Fruit fly (Drosophila melanogaster) ovary, adult (tissue): ENCODE measurements around the gene CG32713.

Source experiments
- CG17801 ChIP-seq: fragments of 200-800 bp; optimal IDR thresholded peaks from 2 replicates; lab custom pipeline; 2019; ENCODE audit warnings: missing biosample characterization, mild to moderate bottlenecking, missing genetic modification characterization, moderate library complexity; ENCODE audit not compliant: partially characterized antibody

Gene CG32713

DNA sequence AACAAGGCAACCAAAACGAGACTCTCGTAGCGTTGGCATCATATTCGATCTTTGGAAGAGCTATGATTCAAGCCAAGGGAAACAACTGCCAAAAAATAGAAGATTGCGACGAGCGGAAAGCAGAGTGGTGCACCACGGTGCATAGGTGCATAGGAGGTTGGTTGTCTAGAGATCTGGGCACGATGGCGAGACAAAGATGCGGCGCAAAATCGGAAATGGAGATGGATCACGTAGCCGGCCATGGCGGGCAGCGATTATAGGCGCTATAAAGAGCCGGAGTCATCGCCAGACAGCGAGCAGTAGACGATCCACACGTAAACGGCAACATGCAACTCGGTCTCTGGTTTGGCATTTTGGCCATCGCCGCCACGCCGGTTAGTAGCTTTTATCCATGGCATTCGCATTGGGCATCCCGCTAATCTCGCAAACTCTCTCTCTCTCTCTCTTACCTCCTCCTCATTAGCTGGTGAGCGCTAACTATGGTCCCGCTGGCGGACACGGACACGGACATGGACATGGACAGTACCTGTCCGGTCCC, 21.7 kb upstream of the CG32713 start, which contains the start of gene Cp36:
Cp36 (plus strand) TSS at position 289 of the 538 bp plus-strand sequence.
- no peak for TF ChIP-seq CG17801

DNA sequence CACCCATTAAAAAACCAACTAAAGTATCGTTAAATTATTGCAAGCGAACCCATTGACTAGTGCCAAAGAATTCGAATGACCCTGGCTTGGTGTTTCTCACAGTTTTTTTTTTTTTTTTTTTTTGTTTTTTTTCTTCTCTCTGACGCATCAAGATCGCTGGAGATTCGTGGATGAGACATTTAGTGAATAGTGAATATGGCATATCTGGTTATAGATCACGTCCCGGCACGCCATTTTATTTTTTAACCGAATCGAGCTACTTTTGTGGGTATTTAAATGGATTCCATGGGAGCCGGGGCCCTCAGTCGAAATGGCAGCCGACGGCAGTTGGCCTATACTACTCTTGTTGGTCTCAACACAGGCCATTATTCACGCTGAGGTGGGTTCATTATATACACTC, 19.4 kb upstream of the CG32713 start, which contains the start of gene Cp7Fc:
Cp7Fc (plus strand) TSS at position 301 of the 400 bp plus-strand sequence.
- TF ChIP-seq CG17801: no peak

DNA sequence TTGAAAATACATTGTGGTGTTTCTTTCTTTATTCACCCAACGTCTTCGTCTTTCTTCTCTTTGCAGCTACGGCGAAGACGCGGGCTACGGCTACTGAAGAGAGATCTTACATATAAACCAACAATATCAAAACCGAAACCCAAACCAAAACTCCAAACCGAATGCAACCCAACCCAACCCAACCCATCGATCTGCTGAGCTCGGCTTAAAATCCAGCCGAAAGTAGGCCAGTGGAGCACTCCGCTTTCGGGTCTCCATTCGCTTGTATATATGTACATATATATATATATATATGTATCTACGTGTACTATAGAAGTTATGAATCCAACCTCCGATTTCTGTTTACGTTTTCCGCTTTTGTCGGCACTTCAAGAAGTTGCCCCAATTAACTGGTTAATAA, 18.2 kb upstream of the CG32713 start:
- TF ChIP-seq CG17801: no peak

DNA sequence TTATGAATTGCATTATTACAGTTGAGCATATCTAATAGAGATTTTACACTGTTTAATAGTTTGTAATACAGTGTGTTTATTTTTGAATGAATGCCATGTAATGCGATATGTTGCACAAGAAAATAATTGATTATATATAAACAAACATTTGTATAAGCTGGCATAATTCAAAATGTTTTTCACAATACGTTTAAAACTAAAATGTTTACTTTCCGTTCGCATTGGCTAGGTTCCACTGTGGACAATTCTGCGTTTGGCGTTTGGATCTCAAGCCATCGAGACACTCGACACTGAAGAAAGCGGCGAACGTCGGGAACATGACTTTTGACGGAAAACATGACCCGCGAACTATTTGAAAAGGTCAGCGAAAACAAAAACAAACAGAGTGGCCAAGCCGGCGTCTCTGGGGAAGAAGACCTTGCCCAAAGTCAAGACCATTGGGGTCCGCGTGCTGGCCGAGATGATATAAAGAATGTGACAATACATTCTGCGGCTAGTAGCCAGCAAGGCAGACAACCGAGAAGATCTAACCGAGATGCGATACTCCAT, 16.0 kb upstream of the CG32713 start, which contains the start of gene Cp7Fb:
Cp7Fb (plus strand) TSS at position 499 of the 549 bp plus-strand sequence.
- no peak for TF ChIP-seq CG17801

DNA sequence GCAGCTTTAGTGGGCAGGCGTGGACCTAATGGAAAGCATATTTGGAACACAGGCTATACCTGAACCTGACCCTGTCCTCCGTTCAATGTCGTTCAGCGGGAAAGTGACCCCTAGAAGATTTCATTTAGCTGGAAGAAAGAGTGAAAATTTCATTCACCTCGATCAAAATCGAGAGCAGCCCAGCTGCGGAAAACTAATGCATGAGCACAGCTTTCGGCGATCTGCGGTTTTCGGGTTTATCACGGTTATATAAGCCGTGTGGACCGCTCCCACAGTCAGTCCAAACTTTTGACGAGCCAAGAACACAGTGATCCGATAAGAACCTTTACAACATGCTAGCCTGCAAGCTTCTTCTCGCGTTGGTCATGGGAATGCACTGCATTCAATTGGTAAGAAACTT, 13.2 kb upstream of the CG32713 start, which contains the start of gene Cp7Fa:
Cp7Fa (plus strand) TSS at position 301 of the 400 bp plus-strand sequence.
- no peak for TF ChIP-seq CG17801

DNA sequence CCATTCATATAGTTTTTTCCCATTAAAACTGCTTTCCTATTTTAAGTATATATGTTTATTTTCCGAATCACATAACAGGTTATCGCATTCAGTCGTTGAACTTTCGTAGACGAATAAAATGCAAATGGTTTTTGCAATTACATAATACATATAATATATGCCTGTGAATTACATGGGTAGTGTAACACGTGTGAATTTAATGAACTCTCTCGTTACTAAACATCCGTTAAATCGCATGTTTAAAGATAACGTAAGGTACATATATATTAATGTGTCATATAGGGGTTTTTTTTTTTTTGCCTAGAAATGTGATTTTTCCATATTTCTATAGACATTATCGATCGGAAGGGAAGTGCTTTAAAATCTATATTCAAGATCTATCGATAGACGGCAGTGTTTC, 12.2 kb upstream of the CG32713 start:
- no peak for TF ChIP-seq CG17801

DNA sequence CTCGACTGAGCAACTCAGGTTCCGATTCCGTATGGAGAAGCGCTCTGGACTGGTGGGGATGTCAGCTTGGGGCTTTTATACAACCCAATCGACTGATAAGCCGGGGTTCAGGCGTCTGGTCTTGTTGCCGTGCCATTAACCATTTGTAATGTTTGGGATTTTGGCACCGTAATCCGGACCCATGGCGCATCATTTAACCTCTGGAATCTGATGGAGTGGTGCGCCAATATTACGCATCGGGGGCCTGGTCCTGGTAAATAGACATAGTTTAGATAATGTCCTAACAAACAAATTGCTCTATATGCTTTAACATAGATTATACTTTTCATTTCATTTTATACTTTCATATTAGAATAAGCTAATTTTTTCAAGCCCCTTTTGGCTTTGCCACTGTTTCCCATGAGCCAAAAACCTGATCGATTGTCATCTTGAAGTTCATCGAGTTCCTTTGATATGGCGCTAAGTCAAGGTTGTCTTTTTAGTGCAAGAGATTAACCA, 11.6 kb upstream of the CG32713 start, which contains the start of gene CG12116:
CG12116 (minus strand) TSS at position 51 of the 498 bp plus-strand sequence.
- no peak for TF ChIP-seq CG17801

DNA sequence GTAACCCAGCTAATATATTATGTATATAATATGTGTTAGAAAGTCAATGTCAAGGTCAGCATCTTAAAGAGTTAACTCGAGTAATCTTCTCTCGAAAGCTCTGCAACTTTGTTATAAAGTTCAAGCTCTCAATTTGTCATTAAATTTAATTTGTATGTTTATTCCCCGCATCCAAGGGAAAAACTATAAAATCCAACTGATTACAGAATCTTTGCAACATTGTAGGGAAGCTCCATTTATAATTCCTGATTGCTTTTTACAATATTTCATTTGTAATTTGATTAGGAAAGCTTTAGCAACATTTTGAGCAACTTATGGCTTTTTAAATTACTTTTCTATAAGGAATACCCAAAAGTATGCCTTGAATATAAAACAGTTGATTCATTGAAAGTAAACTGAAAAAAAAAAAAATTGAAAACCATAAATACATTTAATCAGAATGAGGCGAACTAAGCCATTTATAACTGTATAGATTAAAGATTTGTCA, 9.3 kb upstream of the CG32713 start:
- TF ChIP-seq CG17801: no peak

DNA sequence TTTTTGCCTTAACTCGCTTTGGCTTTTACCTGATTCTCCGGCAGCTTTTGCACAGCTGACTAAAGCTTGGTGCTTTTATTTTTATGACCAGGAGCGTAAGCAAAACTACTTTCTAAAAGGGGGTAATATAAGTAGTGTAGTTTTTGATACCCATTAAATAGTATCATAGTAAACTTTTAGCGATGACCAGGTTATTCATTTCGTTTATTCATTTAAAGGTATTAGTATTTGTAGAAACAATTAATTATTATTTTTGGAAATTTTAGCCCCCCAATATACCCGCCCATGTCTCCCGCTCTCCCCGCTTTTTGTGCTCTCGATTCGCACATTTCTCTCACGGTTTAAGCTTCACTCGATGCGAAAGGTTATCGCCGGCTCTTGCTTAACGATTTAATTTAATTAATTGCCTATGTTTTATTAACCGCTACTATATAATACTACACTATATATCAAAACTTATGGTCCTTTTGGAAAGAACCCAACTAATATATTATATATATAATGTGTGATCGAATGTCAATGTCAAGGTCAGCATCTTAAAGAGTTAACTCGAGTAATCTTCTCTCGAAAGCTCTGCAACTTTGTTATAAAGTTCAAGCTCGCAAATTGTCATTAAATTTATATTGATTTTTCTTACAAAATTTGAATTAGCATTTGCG, 7.1 kb upstream of the CG32713 start, which contains the start of gene Sptr:
Sptr (minus strand) TSS at position 61 of the 659 bp plus-strand sequence.
- no peak for TF ChIP-seq CG17801

DNA sequence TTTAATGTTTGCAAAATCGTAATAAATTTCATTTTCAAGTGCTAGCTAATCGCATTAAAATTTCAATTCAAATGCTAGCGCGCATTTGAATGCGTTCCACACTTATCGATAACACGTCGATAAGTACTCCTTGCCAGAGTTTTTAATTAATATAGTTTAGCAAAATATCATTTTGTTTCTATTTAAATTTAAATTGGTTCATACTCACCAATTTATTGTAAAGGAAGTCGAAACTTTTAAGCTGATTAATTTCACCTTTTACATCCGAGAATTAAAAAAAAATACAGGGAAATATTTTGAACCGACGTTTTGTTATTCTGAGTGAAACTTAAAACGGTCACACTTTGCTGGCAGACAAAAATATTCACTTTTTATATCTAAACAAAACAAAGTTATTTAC, 3.7 kb upstream of the CG32713 start, which contains the start of gene Es2:
Es2 (plus strand) TSS at position 333 of the 400 bp plus-strand sequence.
- no peak for TF ChIP-seq CG17801

DNA sequence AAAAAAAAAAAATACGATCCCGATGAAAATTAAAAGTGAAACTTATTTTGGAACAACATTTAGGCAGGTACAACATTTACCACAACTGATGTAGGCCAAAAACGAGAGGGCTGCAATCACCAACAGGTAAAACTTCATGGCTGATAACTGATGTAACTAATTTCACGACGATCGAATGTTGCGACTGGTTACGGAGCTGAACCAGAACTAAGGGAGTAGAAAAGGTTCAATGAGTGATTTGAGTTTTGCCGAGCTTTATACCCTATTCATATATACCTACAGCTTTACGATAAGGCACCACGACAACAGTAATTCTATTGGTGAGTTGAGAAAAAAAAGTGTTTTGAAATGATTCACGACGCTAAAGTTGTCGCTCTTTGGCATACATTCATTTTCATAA, 3.3 kb upstream of the CG32713 start, which contains the start of gene CG15347:
CG15347 (minus strand) TSS at position 213 of the 400 bp plus-strand sequence.
- TF ChIP-seq CG17801: no peak

DNA sequence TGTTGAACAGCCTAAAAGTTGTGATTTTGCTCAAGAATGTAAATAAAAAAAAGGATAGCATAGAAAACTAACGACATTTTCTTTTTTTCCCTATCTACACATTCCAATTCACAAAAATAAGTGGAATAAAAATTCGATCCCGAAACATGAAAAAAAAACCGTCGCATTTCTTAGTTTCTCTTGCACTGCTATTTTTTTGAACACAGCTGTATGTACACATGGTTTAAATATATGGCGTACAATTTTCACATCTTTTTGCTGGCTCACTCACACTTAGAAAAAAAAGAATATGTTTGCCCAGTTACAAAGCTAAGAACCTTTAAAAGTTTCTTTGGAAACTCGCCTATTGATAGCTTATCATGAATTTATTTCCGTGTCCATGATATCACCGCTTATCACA, 2.8 kb upstream of the CG32713 start:
- TF ChIP-seq CG17801: no peak

DNA sequence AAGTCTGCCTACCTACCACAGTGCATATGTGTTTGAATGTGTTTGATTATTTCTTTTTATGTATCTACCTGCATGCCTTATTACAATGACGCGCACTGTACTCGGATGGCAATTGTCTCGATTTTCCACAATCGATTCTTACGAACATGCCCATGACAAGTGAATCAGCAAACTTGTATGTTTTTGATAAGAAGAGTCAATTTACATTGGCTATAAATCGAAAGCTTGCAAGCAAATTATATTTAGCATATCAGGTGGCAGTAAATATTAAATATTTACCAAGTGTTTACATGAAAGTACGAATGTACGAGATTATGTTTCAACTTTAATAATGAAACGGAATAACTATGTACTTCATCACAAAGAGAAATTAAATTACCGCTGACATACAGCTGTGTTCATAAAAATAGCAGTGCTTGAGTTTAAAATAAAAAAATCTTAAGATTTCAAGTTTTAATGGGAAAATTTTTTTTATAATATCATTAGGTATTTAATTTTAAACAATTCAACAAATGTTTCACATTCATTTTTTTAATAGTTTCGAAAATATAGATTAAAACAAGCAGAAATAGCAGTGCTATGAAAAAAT, 2.1 kb upstream of the CG32713 start:
- TF ChIP-seq CG17801: no peak

DNA sequence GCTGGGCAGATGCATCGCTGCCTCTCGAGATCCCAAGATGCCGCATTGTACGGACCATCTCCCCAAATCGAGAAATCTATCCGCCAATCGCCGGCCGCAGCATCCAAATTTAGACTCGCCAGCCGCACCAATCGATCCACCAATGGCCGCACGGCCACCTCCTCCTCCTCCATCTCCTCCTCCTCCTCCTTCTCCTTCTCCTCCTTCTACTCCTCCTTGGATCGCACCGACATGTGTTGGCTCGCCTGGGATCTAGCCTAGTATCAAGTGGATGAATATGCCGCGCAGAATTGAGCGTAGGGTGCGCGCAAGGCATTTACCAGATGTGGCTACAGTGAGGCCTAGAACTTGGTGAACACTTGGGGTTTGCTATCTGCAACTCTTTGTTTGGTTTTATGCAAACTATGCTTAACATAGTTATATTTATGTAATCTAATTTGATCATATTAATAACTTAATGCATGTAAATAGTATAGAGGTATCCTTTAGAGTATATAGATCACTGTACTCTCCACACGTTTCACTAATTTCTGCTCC, 2.3 kb downstream of the CG32713 start, which contains the start of gene org-1:
org-1 (minus strand) TSS at position 51 of the 537 bp plus-strand sequence.
- TF ChIP-seq CG17801: peak; percentile 89

DNA sequence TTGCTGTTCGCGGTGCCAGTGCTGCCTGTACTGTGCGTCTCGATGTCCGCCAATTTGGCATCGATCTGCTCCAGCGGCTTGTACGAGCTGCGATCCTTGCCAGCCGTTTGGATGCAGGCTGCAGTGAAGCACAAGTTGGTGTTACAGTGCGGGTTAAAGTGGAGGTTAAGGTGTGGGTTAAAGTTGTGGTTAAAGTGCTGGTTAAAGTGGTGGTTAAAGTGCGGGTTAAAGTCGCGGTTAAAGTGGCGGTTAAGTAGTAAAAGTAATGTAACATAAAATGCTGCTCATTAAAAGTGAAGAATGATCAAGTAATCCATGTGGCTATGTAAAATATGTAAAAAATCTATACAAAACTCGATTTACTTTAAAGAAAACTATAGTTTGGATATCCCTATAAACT, 5.3 kb downstream of the CG32713 start:
- TF ChIP-seq CG17801: no peak

DNA sequence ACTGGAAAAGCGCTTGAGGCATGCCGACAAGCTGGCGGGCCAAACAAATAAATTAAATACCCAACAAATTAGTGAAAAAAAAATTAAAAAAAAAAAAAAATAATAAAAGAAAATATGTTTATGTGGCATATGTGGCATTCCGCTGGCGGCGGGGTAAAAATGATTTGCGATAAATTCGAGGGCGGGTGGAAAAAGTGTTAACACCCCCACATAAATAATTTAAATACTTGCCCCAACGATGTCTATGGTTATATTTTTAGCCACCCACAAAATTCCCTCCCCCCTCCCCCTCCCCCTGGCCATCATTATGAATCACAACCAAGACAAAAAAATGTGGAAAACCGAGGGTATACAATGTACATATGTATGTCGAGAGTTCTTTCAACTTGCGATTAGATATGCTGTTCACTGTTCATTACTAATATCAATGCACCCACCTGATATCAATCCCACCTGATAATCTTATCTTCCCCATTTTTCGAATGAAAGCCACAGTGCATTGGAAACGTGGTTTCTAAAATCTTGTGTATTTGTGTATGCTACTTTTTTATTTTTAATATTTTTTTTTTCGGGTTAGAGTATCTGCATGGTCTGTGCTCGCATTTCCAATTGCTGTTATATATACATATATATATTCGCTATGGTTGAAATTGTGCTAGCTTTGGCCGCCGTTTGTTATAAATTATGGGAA, 7.1 kb downstream of the CG32713 start:
- no peak for TF ChIP-seq CG17801
